Worm (Caenorhabditis elegans): Measurements from ENCODE around the gene Y53C12B.1.
"Not testable (repeated sequence)": the region's sequence is repeated elsewhere in the genome, so short reads cannot be mapped to it uniquely, and the experiment has no call there.

- TF ChIP-seq pha-4 (tag; optimal IDR thresholded peaks at IDR 0.05); nhr-11 (tag; optimal IDR thresholded peaks at IDR 0.05); ceh-6 (GFP tag; optimal IDR thresholded peaks at IDR 0.05); K02D7.2 (tag; optimal IDR thresholded peaks at IDR 0.05); nfya-1 (tag; optimal IDR thresholded peaks at IDR 0.05); ceh-22 (tag; optimal IDR thresholded peaks at IDR 0.05); che-1 (tag; optimal IDR thresholded peaks at IDR 0.05): not testable (repeated sequence)
Measured at ce11 chrII:9731810-9732209, 14.1 kb downstream of the Y53C12B.1 start, which contains the start of gene mab-3.

Measured in whole organism, late embryonic.